Worm (Caenorhabditis elegans): ENCODE measurements around the gene Y94H6A.2.

ce11 chrIV:2705675-2706074 lies 24.4 kb upstream of the Y94H6A.2 start:
- TF ChIP-seq fos-1 (tag; optimal IDR thresholded peaks at IDR 0.05): no peak
- TF ChIP-seq jun-1 (tag; optimal IDR thresholded peaks at IDR 0.05): no peak
- no peak for TF ChIP-seq madf-5 (GFP tag; IDR thresholded peaks at IDR 0.05)
- no peak for TF ChIP-seq unc-39 (tag; optimal IDR thresholded peaks at IDR 0.05)
- no peak for TF ChIP-seq ceh-82 (tag; optimal IDR thresholded peaks at IDR 0.05)
- TF ChIP-seq pha-4 (GFP tag; IDR thresholded peaks at IDR 0.05): no peak
- TF ChIP-seq pha-4 (tag; optimal IDR thresholded peaks at IDR 0.05): no peak
- TF ChIP-seq lin-38 (GFP tag; IDR thresholded peaks at IDR 0.05): no peak
- no peak for TF ChIP-seq ces-1 (GFP tag; optimal IDR thresholded peaks at IDR 0.05)
- no peak for TF ChIP-seq nhr-25 (tag; optimal IDR thresholded peaks at IDR 0.05; ENCODE audit: borderline replicate concordance, insufficient read depth)
- TF ChIP-seq F26F4.8 (GFP tag; conservative IDR thresholded peaks at IDR 0.05): no peak
